Fruit fly (Drosophila melanogaster): Measurements from ENCODE around the gene Xpac.

Xpac gene

dm6 chrX:4116834-4117736 lies 13.1 kb upstream of the Xpac start, which contains the start of the genes tyf and Tip60 (continued):
- no peak for TF ChIP-seq Atf3 (GFP tag; optimal IDR thresholded peaks at IDR 0.05)
- TF ChIP-seq CG13123 (GFP tag; optimal IDR thresholded peaks at IDR 0.05), result no peak
- no peak for TF ChIP-seq CG10321 (GFP tag; IDR thresholded peaks at IDR 0.05)
- TF ChIP-seq gfzf (GFP tag; optimal IDR thresholded peaks at IDR 0.05), result peak; percentile 46
- TF ChIP-seq Bdp1 (GFP tag; optimal IDR thresholded peaks at IDR 0.05), result no peak
- peak; percentile 37; the same call in 2 of the 3 replicates for TF ChIP-seq Doc3 (GFP tag; IDR thresholded peaks at IDR 0.05; ENCODE audit: partially characterized antibody)
- TF ChIP-seq CG12299 (tag; optimal IDR thresholded peaks at IDR 0.05), result no peak
- no peak for TF ChIP-seq CG6254 (GFP tag; optimal IDR thresholded peaks at IDR 0.05)
- peak; percentile 51; the same call in 1 of the 2 replicates for TF ChIP-seq nerfin-2 (GFP tag; IDR thresholded peaks at IDR 0.05; ENCODE audit: partially characterized antibody)
- TF ChIP-seq eve (GFP tag; optimal IDR thresholded peaks at IDR 0.05), result no peak
- 0 out of 3 replicates have a peak, but pooled peaks have one; percentile 16 for TF ChIP-seq mld (GFP tag; IDR thresholded peaks at IDR 0.05; ENCODE audit: partially characterized antibody)
- TF ChIP-seq CG9817 (tag; optimal IDR thresholded peaks at IDR 0.05), result peak; percentile 25
- TF ChIP-seq luna (GFP tag; optimal IDR thresholded peaks at IDR 0.05), result no peak
- TF ChIP-seq CG4328 (GFP tag; optimal IDR thresholded peaks at IDR 0.05), result no peak
- peak; percentile 42 for TF ChIP-seq CG14710 (tag; optimal IDR thresholded peaks at IDR 0.05)
- TF ChIP-seq CG12391 (tag; optimal IDR thresholded peaks at IDR 0.05), result peak; percentile 1
- TF ChIP-seq pb (GFP tag; optimal IDR thresholded peaks at IDR 0.05), result no peak
- TF ChIP-seq CG10654 (GFP tag; optimal IDR thresholded peaks at IDR 0.05), result no peak
- TF ChIP-seq CG3065 (GFP tag; optimal IDR thresholded peaks at IDR 0.05), result no peak
- TF ChIP-seq CG8290 (GFP tag; optimal IDR thresholded peaks at IDR 0.05), result no peak
- TF ChIP-seq CG8290 (tag; optimal IDR thresholded peaks at IDR 0.05), result no peak
- peak; percentile 41; the same call in 1 of the 2 replicates for TF ChIP-seq sob (GFP tag; IDR thresholded peaks at IDR 0.05)
- peak in 1 of 2 experiments; percentile 24 for TF ChIP-seq crp (GFP tag; optimal IDR thresholded peaks at IDR 0.05)
- peak; percentile 54 for TF ChIP-seq E2f2 (GFP tag; IDR thresholded peaks at IDR 0.05)
- peak; percentile 69 for TF ChIP-seq CG15479 (GFP tag; optimal IDR thresholded peaks at IDR 0.05)
- no peak for TF ChIP-seq CG30403 (GFP tag; optimal IDR thresholded peaks at IDR 0.05)
- TF ChIP-seq row (GFP tag; IDR thresholded peaks at IDR 0.05), result peak; percentile 47
- peak; percentile 20 for TF ChIP-seq Nf-YC (tag; optimal IDR thresholded peaks at IDR 0.05)
- TF ChIP-seq az2 (GFP tag; optimal IDR thresholded peaks at IDR 0.05), result no peak
- TF ChIP-seq trem (tag; optimal IDR thresholded peaks at IDR 0.05), result peak; percentile 98
- TF ChIP-seq CG5953 (GFP tag; IDR thresholded peaks at IDR 0.05), result no peak

DNA sequence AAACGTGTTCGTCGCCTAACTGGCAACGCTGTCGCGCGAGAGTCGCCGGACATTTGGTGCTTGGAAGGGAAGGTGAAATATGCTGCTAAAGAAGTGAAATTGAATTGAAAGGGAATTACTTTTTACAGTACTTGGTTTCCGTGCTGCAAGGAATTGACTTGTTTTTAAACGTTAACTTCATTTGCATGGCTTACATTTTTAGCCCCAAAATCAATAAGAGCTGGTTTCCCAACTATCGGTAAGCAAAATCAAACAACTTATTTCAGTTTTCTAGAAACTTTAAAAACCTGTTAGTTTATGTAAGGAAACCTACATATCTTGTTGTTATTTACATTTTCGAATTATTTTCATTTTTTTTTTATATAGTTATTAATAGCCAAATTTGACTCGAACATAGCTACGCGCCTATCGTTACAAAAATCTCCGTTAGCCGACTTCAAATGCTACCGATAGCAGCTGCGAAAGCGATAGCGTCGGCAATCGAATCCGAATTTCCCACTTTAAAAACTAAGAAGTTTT lies 9.8 kb upstream of the Xpac start, which contains the start of the genes dgt4 and Nsun2:
Gene dgt4, plus strand, starts transcription at position 4 of the 519 bp plus-strand sequence.
Gene Nsun2, minus strand, starts transcription at position 37 of the 519 bp plus-strand sequence.
- TF ChIP-seq CG18262 (tag; optimal IDR thresholded peaks at IDR 0.05) (peak; percentile 0), knrl (GFP tag; IDR thresholded peaks at IDR 0.05; ENCODE audit: partially characterized antibody) (peak; percentile 63; the same call in 2 of the 3 replicates), ase (GFP tag; IDR thresholded peaks at IDR 0.05) (no peak), CG2120 (GFP tag; optimal IDR thresholded peaks at IDR 0.05) (peak; percentile 37), E2f2 (GFP tag; IDR thresholded peaks at IDR 0.05) (peak; percentile 60), CG9932 (GFP tag; IDR thresholded peaks at IDR 0.05) (peak; percentile 40; the same call in 1 of the 2 replicates), sens (GFP tag) (peak; percentile 62), ci (GFP tag; IDR thresholded peaks at IDR 0.05) (no peak), CG2129 (GFP tag; IDR thresholded peaks at IDR 0.05; ENCODE audit: partially characterized antibody) (0 out of 2 replicates have a peak, but pooled peaks have one; percentile 14), trem (tag; optimal IDR thresholded peaks at IDR 0.05) (peak; percentile 21), Sin3A (optimal IDR thresholded peaks at IDR 0.05) (peak; percentile 51), unc-4 (GFP tag; IDR thresholded peaks at IDR 0.05; ENCODE audit: partially characterized antibody) (peak; percentile 64; the same call in 1 of the 2 replicates), dmrt11E (tag; optimal IDR thresholded peaks at IDR 0.05) (no peak), Dll (GFP tag; IDR thresholded peaks at IDR 0.05; ENCODE audit: partially characterized antibody) (peak; percentile 72; the same call in 3 of the 4 replicates), CG16813 (GFP tag; IDR thresholded peaks at IDR 0.05; ENCODE audit: partially characterized antibody) (peak; percentile 55; the same call in 1 of the 3 replicates), bab2 (GFP tag; optimal IDR thresholded peaks at IDR 0.05) (peak; percentile 1), gfzf (GFP tag; optimal IDR thresholded peaks at IDR 0.05) (peak; percentile 13), lilli (GFP tag; optimal IDR thresholded peaks at IDR 0.05) (peak; percentile 36), Camta (GFP tag; optimal IDR thresholded peaks at IDR 0.05) (peak; percentile 4), vvl (GFP tag; IDR thresholded peaks at IDR 0.05) (0 out of 2 replicates have a peak, but pooled peaks have one; percentile 33)

Data from whole organism, embryonic.